Fruit fly (Drosophila melanogaster): ENCODE measurements around the gene NTPase.
A peak's percentile ranks its signal among the peaks of the same experiment; 100 is the strongest.

NTPase gene

dm6 chr2L:2886226-2886569, 548 bp upstream of the NTPase start (continued):
- TF ChIP-seq zf30C (GFP tag; optimal IDR thresholded peaks at IDR 0.05), result no peak
- no peak for TF ChIP-seq CG4404 (GFP tag; IDR thresholded peaks at IDR 0.05)
- no peak for TF ChIP-seq nmo (GFP tag; optimal IDR thresholded peaks at IDR 0.05)
- TF ChIP-seq CG17912 (GFP tag; optimal IDR thresholded peaks at IDR 0.05), result no peak
- TF ChIP-seq Lim3 (GFP tag; IDR thresholded peaks at IDR 0.05), result no peak
- TF ChIP-seq Rfx (GFP tag; IDR thresholded peaks at IDR 0.05), result no peak
- TF ChIP-seq wek (GFP tag; optimal IDR thresholded peaks at IDR 0.05), result no peak
- no peak for TF ChIP-seq CG7271 (tag; optimal IDR thresholded peaks at IDR 0.05)
- no peak for TF ChIP-seq Drgx (GFP tag; IDR thresholded peaks at IDR 0.05)
- no peak for TF ChIP-seq NC2α (GFP tag; optimal IDR thresholded peaks at IDR 0.05)
- no peak for TF ChIP-seq Ssrp (tag; optimal IDR thresholded peaks at IDR 0.05)
- no peak for TF ChIP-seq Xrp1 (GFP tag; IDR thresholded peaks at IDR 0.05)
- no peak for TF ChIP-seq ham (GFP tag; IDR thresholded peaks at IDR 0.05)
- no peak for TF ChIP-seq CG12236 (GFP tag; optimal IDR thresholded peaks at IDR 0.05)
- TF ChIP-seq CG8765 (GFP tag; IDR thresholded peaks at IDR 0.05), result no peak
- TF ChIP-seq schlank (tag; optimal IDR thresholded peaks at IDR 0.05), result no peak
- peak in 1 of 3 experiments; percentile 88 for TF ChIP-seq lola (GFP tag; optimal IDR thresholded peaks at IDR 0.05)
- no peak for TF ChIP-seq CG12942 (GFP tag; optimal IDR thresholded peaks at IDR 0.05)
- TF ChIP-seq MBD-R2 (GFP tag; IDR thresholded peaks at IDR 0.05), result no peak
- TF ChIP-seq CG11085 (GFP tag; IDR thresholded peaks at IDR 0.05), result no peak
- no peak for TF ChIP-seq cato (GFP tag; optimal IDR thresholded peaks at IDR 0.05; ENCODE audit: borderline replicate concordance)

dm6 chr2L:2884683-2885502, 757 bp downstream of the NTPase start:
- peak; percentile 72; the same call in 1 of the 3 replicates for TF ChIP-seq CG17361 (GFP tag; IDR thresholded peaks at IDR 0.05)
- peak; percentile 0 for TF ChIP-seq tx (GFP tag; optimal IDR thresholded peaks at IDR 0.05)
- peak; percentile 95 for TF ChIP-seq CG9797 (GFP tag; optimal IDR thresholded peaks at IDR 0.05)
- peak; percentile 2 for TF ChIP-seq org-1 (GFP tag; optimal IDR thresholded peaks at IDR 0.05)
- no peak for TF ChIP-seq CG6689 (GFP tag; IDR thresholded peaks at IDR 0.05)
- TF ChIP-seq sens (GFP tag), result no peak
- TF ChIP-seq gcm (GFP tag; optimal IDR thresholded peaks at IDR 0.05), result peak; percentile 48
- peak; percentile 89 for TF ChIP-seq CG1603 (tag; optimal IDR thresholded peaks at IDR 0.05)
- no peak for TF ChIP-seq eyg (GFP tag; optimal IDR thresholded peaks at IDR 0.05)
- peak; percentile 77 for TF ChIP-seq klu (GFP tag; IDR thresholded peaks at IDR 0.05)
- no peak for TF ChIP-seq Dip2 (GFP tag; IDR thresholded peaks at IDR 0.05)
- TF ChIP-seq CG2199 (GFP tag; IDR thresholded peaks at IDR 0.05), result peak; percentile 70
- TF ChIP-seq her (GFP tag; optimal IDR thresholded peaks at IDR 0.05), result no peak
- TF ChIP-seq Ada2b (GFP tag; IDR thresholded peaks at IDR 0.05), result no peak
- TF ChIP-seq CG11398 (GFP tag; optimal IDR thresholded peaks at IDR 0.05), result no peak
- TF ChIP-seq Lpt (GFP tag; optimal IDR thresholded peaks at IDR 0.05), result no peak
- TF ChIP-seq zen2 (GFP tag; IDR thresholded peaks at IDR 0.05; ENCODE audit: partially characterized antibody), result no peak; the same call in 2 of the 3 replicates
- peak; percentile 27 for TF ChIP-seq HLH54F (GFP tag; optimal IDR thresholded peaks at IDR 0.05)
- TF ChIP-seq CG15696 (tag; optimal IDR thresholded peaks at IDR 0.05), result peak; percentile 11
- TF ChIP-seq bsh (GFP tag; optimal IDR thresholded peaks at IDR 0.05), result peak in 1 of 2 experiments; percentile 7
- no peak for TF ChIP-seq Rx (GFP tag; IDR thresholded peaks at IDR 0.05)
- peak; percentile 34 for TF ChIP-seq nmo (GFP tag; optimal IDR thresholded peaks at IDR 0.05)
- no peak for TF ChIP-seq dmrt11E (tag; optimal IDR thresholded peaks at IDR 0.05)
- TF ChIP-seq Bdp1 (GFP tag; optimal IDR thresholded peaks at IDR 0.05), result peak; percentile 23
- TF ChIP-seq E2f1 (GFP tag; IDR thresholded peaks at IDR 0.05), result peak; percentile 37; the same call in 1 of the 2 replicates
- no peak for TF ChIP-seq jigr1 (GFP tag; IDR thresholded peaks at IDR 0.05)
- no peak for TF ChIP-seq CG18262 (tag; optimal IDR thresholded peaks at IDR 0.05)
- no peak for TF ChIP-seq knrl (GFP tag; IDR thresholded peaks at IDR 0.05; ENCODE audit: partially characterized antibody)
- TF ChIP-seq onecut (GFP tag; IDR thresholded peaks at IDR 0.05), result peak; percentile 58
- TF ChIP-seq mld (GFP tag; IDR thresholded peaks at IDR 0.05; ENCODE audit: partially characterized antibody), result peak; percentile 52; the same call in 1 of the 3 replicates

All from whole organism, embryonic.